Worm (Caenorhabditis elegans): ENCODE data around the gene tceb-3.

tceb-3 gene

DNA sequence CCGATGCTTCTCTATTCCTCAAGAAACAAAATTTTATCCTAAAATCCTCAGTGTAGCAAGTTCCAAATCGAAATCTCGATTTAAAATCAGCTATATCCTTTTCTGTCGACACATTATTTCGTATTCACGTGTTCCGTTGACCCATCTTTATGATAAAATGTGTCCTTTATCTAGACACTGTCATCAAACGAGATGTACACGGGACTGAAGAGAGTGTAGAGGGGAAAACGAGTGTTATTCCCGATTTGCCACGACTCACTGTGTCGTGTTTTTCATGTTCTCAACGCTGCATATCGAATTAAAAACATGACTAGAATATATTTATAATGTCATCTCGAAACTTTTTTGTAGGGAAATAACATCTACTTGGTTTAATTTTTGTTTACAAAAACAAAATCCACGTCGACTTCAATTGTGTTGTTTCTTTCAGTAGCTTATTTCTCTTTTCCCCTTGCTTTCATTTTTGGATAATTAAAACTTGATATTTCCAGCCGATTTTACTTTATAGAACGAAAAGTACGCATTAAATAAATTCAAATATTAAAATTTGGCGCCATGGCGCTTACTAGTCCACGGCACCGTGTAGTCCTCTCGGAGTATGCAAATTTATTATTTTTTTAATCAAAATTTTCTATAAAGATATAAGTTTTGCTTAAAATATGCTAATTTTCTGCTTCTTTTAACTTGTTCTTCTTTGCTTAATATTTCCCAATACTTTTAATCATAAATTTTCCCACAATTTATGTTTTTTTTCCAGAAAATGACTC, 21.2 kb downstream of the tceb-3 start, which contains the start of gene metr-1:
Gene metr-1 (plus strand): TSS at position 758 of the 767 bp plus-strand sequence.
- peak; percentile 2 for TF ChIP-seq crh-2 (tag; optimal IDR thresholded peaks at IDR 0.05)
- peak; percentile 15 for TF ChIP-seq sma-9 (GFP tag; optimal IDR thresholded peaks at IDR 0.05)
- TF ChIP-seq sma-9 (tag; optimal IDR thresholded peaks at IDR 0.05), result no peak
- TF ChIP-seq ama-1 (optimal IDR thresholded peaks at IDR 0.05), result peak; percentile 46
- no peak for TF ChIP-seq mbf-1 (tag; optimal IDR thresholded peaks at IDR 0.05)
- TF ChIP-seq nhr-11 (tag; optimal IDR thresholded peaks at IDR 0.05), result no peak
- peak; percentile 60 for TF ChIP-seq nhr-21 (tag; optimal IDR thresholded peaks at IDR 0.05)
- TF ChIP-seq nhr-10 (tag; optimal IDR thresholded peaks at IDR 0.05), result no peak
- TF ChIP-seq gmeb-1 (tag; optimal IDR thresholded peaks at IDR 0.05), result peak; percentile 63
- peak in 1 of 2 experiments; percentile 49 for TF ChIP-seq lsy-2 (tag; optimal IDR thresholded peaks at IDR 0.05)
- TF ChIP-seq unc-55 (GFP tag; optimal IDR thresholded peaks at IDR 0.05), result no peak
- TF ChIP-seq fos-1 (tag; optimal IDR thresholded peaks at IDR 0.05), result peak; percentile 68

DNA sequence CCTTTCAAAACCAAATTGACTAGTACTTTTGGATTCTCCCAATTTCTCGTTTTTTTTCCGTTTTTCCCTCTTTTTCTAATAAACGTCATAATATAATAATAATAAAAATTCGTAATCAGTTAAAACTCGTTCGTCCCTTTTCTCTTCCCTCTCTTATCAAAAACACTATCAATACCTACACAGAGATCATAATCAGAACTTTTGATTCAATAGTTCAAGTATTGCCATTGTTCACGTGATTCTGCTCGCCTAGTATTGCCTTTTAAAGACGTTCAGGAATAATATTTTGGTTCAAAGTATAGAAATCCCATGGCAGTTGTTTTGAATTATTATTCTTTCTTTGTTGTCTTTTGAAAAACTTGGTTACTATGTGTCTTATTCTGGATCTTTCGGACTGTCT, 22.5 kb downstream of the tceb-3 start:
- TF ChIP-seq egl-27 (tag; optimal IDR thresholded peaks at IDR 0.05) (no peak), R02D3.7 (tag; optimal IDR thresholded peaks at IDR 0.05) (no peak), unc-39 (tag; optimal IDR thresholded peaks at IDR 0.05) (no peak), nhr-237 (tag; optimal IDR thresholded peaks at IDR 0.05) (no peak), Y55F3AM.14 (GFP tag; optimal IDR thresholded peaks at IDR 0.05) (no peak), fos-1 (tag; optimal IDR thresholded peaks at IDR 0.05) (peak; percentile 96), snpc-4 (tag; optimal IDR thresholded peaks at IDR 0.05) (no peak), nhr-23 (tag; optimal IDR thresholded peaks at IDR 0.05) (no peak), nhr-129 (tag; optimal IDR thresholded peaks at IDR 0.05) (no peak), ceh-16 (tag; optimal IDR thresholded peaks at IDR 0.05) (no peak), sem-4 (tag; optimal IDR thresholded peaks at IDR 0.05) (no peak), gmeb-1 (tag; optimal IDR thresholded peaks at IDR 0.05) (peak; percentile 38), ztf-11 (tag; optimal IDR thresholded peaks at IDR 0.05) (no peak), skn-1 (tag; optimal IDR thresholded peaks at IDR 0.05) (no peak), zag-1 (tag; optimal IDR thresholded peaks at IDR 0.05) (no peak), C34F6.9 (tag; optimal IDR thresholded peaks at IDR 0.05) (no peak), peb-1 (tag; optimal IDR thresholded peaks at IDR 0.05) (no peak), unc-55 (GFP tag; optimal IDR thresholded peaks at IDR 0.05) (no peak), lsy-2 (tag; optimal IDR thresholded peaks at IDR 0.05) (peak in 1 of 2 experiments; percentile 36), ZK546.5 (tag; optimal IDR thresholded peaks at IDR 0.05) (no peak), aly-2 (tag; optimal IDR thresholded peaks at IDR 0.05) (no peak), sma-3 (GFP tag; optimal IDR thresholded peaks at IDR 0.05) (peak; percentile 59), blmp-1 (tag; optimal IDR thresholded peaks at IDR 0.05; ENCODE audit: insufficient read depth) (no peak), mdl-1 (tag; optimal IDR thresholded peaks at IDR 0.05) (no peak), mbf-1 (tag; optimal IDR thresholded peaks at IDR 0.05) (no peak), F13H6.1 (tag; optimal IDR thresholded peaks at IDR 0.05) (no peak), ceh-82 (tag; optimal IDR thresholded peaks at IDR 0.05) (no peak), nhr-25 (tag; optimal IDR thresholded peaks at IDR 0.05) (no peak), nhr-21 (tag; optimal IDR thresholded peaks at IDR 0.05) (peak; percentile 17), ama-1 (optimal IDR thresholded peaks at IDR 0.05) (no peak), lin-11 (tag; optimal IDR thresholded peaks at IDR 0.05) (no peak), unc-62 (GFP tag; optimal IDR thresholded peaks at IDR 0.05) (no peak), lin-39 (tag; optimal IDR thresholded peaks at IDR 0.05) (no peak), ztf-1 (GFP tag; conservative IDR thresholded peaks at IDR 0.05) (no peak), mab-5 (tag; optimal IDR thresholded peaks at IDR 0.05) (no peak), lin-13 (GFP tag; optimal IDR thresholded peaks at IDR 0.05) (no peak), crh-2 (tag; optimal IDR thresholded peaks at IDR 0.05) (peak; percentile 63), alr-1 (tag; optimal IDR thresholded peaks at IDR 0.05) (no peak), elt-3 (tag; optimal IDR thresholded peaks at IDR 0.05) (no peak), dmd-4 (tag; optimal IDR thresholded peaks at IDR 0.05) (no peak), nhr-6 (tag; optimal IDR thresholded peaks at IDR 0.05) (no peak), nhr-10 (tag; optimal IDR thresholded peaks at IDR 0.05) (no peak), nhr-11 (tag; optimal IDR thresholded peaks at IDR 0.05) (no peak), nhr-12 (tag; optimal IDR thresholded peaks at IDR 0.05) (no peak), ztf-4 (tag; optimal IDR thresholded peaks at IDR 0.05) (no peak), sma-9 (GFP tag; optimal IDR thresholded peaks at IDR 0.05) (peak; percentile 82), sma-9 (tag; optimal IDR thresholded peaks at IDR 0.05) (no peak), nhr-77 (tag; optimal IDR thresholded peaks at IDR 0.05) (no peak), elt-1 (tag; optimal IDR thresholded peaks at IDR 0.05) (no peak)

Data from whole organism, L2 larva.